Fruit fly (Drosophila melanogaster) S2 (cell line): Measurements from ENCODE around the gene CG12084.

ENCODE experiments used
- CG8478 ChIP-seq: fragments of >200 bp; optimal IDR thresholded peaks from 2 replicates; lab custom pipeline; 2018
- CTCF ChIP-seq, 2 experiments: fragments of >200 bp; optimal IDR thresholded peaks; 2 replicates each; lab custom pipeline; 2018

Gene CG12084

DNA sequence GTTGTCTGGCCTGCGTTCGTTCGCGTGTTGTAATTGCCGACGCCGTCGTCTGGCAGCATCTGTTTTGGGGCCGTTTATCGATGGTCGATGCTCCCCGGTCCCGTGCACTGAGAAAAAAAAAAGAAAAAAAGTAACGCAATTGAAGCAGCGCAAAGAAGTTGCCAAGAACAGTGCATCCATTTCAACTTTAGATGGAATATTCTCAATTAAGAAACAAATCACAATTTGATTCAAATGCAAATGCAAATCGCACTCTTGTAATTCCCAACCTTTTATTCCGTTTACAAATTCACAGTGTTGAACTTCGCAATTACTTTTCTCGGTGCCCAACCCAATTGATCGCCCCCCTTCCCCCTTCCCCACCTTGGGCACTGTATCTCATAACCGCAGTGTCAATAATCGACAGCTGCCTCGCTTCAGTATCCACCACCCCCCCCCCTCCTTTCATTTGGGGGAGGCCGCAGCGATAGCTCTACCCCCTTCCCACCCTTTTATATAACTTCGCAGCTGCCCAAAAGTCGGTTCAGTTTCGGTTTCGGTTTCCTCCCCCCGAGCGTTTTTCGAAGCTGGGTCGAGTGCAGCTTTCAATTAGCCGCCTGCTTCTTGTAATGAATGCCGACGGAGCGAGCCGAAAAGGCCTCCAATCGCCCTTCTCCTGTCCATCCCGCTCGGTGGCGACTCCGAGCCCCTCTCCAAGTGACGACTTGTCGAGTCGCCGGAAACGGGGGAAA, 38.3 kb downstream of the CG12084 start:
- no peak for TF ChIP-seq CG8478 (lab: Kevin White, UChicago)
- no peak for TF ChIP-seq CTCF (optimal IDR thresholded peaks at IDR 0.05; lab: Kevin White, UChicago)

DNA sequence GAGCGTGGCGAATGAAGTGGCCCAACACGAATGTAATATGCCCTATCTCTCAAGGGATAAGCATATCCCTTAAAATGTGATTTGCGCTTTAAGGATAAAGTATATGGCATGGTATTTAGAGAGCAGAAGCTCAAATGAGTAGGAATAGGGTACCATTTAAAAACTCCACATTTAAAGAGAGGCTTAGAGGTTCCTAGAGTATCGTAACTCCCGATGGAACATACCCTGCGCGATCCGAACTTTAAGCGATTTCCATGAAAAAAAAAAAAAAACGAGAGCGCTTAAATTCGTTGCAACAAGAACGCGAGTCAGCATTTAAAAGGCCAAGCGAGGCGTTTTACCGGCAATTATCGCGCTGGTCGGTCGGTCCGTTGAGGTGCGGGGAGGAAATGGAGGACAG, 39.2 kb downstream of the CG12084 start:
- TF ChIP-seq CTCF (optimal IDR thresholded peaks at IDR 0.05; lab: Kevin White, UChicago) (no peak), CG8478 (lab: Kevin White, UChicago) (no peak)

DNA sequence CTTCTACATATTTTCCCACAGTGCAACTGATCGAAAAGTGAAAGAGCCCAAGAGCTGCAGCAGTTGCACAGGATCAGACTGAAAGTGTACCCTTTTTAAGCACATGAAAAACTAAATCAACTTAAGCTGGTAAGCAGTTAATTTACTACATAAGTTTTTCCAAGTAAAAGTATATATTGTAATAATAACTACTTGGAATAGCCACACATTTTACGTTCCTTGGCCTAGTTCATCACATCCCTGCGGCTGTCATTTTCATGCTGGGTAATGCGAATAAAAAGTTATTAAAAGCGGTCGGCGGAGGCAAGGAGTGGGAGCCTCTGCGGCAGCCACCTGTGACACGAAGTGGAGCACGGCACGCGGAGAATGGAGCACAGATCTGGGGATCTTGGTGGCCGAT, 45.5 kb downstream of the CG12084 start:
- TF ChIP-seq CTCF (optimal IDR thresholded peaks at IDR 0.05; lab: Kevin White, UChicago), result no peak
- TF ChIP-seq CG8478 (lab: Kevin White, UChicago), result no peak

DNA sequence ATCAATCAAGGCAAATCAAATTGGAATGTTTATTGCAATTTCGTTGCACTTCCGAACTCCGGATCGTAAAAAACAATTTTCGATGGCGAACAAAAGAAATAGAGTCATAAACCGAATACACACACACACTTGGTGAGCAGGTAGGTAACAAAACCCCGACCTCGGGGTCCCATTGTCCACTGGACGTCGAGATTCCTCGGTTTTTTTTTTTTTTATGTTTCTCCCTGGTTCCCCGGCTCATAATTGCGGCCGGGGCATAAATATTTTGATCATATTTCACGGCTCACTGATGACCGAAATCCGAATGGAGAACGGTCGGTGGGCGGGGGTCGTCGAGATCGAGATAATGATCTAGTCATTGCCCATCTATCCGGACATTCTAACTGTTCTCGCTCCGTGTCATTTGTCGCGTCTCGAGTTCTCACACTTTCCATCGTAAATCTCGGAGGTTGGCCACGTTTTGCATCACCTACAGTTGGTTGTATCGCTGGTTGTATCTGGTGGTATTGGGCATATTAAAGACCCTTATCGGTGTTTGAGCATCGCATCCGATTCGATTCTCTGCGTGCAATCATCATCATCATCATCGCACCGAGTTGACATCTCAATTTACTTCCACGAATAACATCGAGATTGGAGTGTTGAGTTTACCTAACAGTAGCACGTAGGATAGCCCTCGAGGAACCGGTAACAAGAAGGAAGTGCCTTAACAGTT, 48.5 kb downstream of the CG12084 start:
- no peak for TF ChIP-seq CG8478 (lab: Kevin White, UChicago)
- TF ChIP-seq CTCF (optimal IDR thresholded peaks at IDR 0.05; lab: Kevin White, UChicago), result no peak

DNA sequence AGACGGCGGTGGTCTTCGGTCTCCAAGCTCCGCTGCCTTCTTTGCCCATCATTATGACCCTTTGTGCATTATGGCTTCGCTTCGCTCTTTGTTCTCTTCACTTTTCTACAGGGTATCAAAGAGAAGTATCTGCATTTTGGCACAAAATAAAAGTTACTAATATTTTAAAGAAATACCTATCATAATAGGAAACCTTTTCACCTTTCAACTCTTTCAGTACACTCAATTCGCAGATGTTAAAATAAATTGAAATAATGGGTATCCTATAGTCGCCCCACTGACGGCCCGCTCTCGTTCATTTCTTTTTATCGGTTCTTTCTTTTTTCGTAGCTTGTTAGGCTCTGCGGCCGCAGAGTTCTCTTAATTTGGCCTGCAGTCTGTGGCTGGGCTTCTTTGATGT, 53.5 kb downstream of the CG12084 start:
- TF ChIP-seq CTCF (optimal IDR thresholded peaks at IDR 0.05; lab: Kevin White, UChicago) (no peak), CG8478 (lab: Kevin White, UChicago) (no peak)

DNA sequence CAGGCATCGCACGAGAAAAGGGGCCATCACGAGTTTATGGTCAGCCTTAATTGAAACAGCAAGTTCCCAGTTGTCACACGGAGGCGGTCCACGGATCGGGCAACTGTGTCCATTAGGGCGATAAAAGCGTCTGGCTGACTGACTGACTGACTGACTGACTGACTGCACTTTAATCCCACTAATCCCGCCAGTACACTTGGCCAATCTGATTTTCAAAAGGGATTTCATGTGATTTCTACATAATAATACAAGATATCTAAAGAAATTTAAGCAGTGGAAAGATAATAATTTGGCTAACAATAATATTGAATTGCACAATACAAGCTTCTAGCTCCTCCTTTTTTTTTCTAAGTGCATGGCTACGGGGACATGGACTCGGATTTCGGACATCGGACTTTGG, 54.1 kb downstream of the CG12084 start:
- no peak for TF ChIP-seq CG8478 (lab: Kevin White, UChicago)
- no peak for TF ChIP-seq CTCF (optimal IDR thresholded peaks at IDR 0.05; lab: Kevin White, UChicago)

DNA sequence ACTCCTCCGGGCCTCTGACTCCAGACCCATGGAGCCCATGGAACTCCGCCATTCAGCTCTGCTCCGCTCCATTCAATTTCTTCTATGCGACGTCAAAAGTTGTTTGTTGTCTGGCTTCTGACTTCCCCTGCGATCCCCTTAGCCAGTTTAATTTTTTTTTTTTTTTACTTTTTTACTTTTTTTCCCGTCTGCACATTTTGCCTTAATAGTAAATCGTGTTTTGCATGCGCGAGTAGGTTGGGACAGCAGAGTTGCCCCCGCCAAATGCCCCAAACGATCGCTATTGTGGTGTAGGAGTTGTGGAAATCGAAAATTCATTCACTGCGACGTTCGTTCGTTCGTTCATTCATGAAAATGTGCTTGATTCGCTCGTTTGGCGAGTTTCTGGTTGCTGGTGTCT, 55.4 kb downstream of the CG12084 start:
- TF ChIP-seq CTCF (optimal IDR thresholded peaks at IDR 0.05; lab: Kevin White, UChicago), result no peak
- no peak for TF ChIP-seq CG8478 (lab: Kevin White, UChicago)
